Worm (Caenorhabditis elegans) whole organism, L4 larva: Measurements from ENCODE around the gene C39E6.2.

Experiments
- R02D3.7 ChIP-seq: fragments of 150-350 bp; sonication (generic microtip); optimal IDR thresholded peaks from 3 replicates; lab custom pipeline; 2014; ENCODE audit warnings: missing biosample characterization, missing genetic modification characterization
- aha-1 ChIP-seq: fragments of 150-350 bp; peaks from one replicate; lab custom pipeline; 2014; ENCODE audit warnings: missing biosample characterization, missing genetic modification characterization
- ces-1 ChIP-seq: fragments of 150-350 bp; sonication (generic microtip); optimal IDR thresholded peaks from 4 replicates; lab custom pipeline; 2014; ENCODE audit warnings: missing biosample characterization, missing genetic modification reagents, missing genetic modification characterization
- ctbp-1 ChIP-seq: fragments of 200-800 bp; sonication (Bioruptor generic); IDR thresholded peaks from 2 replicates; pipeline ENCODE4 v1.3.6; 2022; ENCODE audit warnings: missing genetic modification reagents, missing genetic modification characterization, missing compliant biosample characterization
- hlh-11 ChIP-seq: fragments of 200-800 bp; sonication (Bioruptor generic); optimal IDR thresholded peaks from 2 replicates; lab custom pipeline; 2018; ENCODE audit warnings: mild to moderate bottlenecking, missing genetic modification characterization, missing compliant biosample characterization
- hlh-30 ChIP-seq: sonication (generic microtip); optimal IDR thresholded peaks from 2 replicates; lab custom pipeline; 2017; ENCODE audit warnings: antibody characterized with exemption, mild to moderate bottlenecking, missing genetic modification characterization, missing compliant biosample characterization; ENCODE audit not compliant: insufficient read depth
- lin-13 ChIP-seq: fragments of 150-350 bp; optimal IDR thresholded peaks from 2 replicates; lab custom pipeline; 2014; ENCODE audit warnings: missing biosample characterization, missing genetic modification reagents, missing genetic modification characterization
- madf-9 ChIP-seq: fragments of 200-800 bp; sonication (Bioruptor generic); conservative IDR thresholded peaks from 2 replicates; pipeline ENCODE4 v1.3.6; 2022; ENCODE audit warnings: missing genetic modification reagents, missing genetic modification characterization, missing compliant biosample characterization
- mdl-1 ChIP-seq, 2 experiments: fragments of 150-350 bp in 1 of 2; sonication (generic microtip) in 1 of 2; optimal IDR thresholded peaks; 2 replicates each; lab custom pipeline; 2014 to 2017; ENCODE audit warnings: missing biosample characterization in 2 of 2, missing genetic modification characterization in 2 of 2
- nhr-11 ChIP-seq: fragments of 150-350 bp; optimal IDR thresholded peaks from 2 replicates; lab custom pipeline; 2014; ENCODE audit warnings: missing biosample characterization, missing genetic modification characterization
- nhr-76 ChIP-seq: fragments of 150-350 bp; optimal IDR thresholded peaks from 2 replicates; lab custom pipeline; 2014; ENCODE audit warnings: missing biosample characterization, missing genetic modification characterization
- unc-130 ChIP-seq: sonication (generic microtip); optimal IDR thresholded peaks from 2 replicates; lab custom pipeline; 2016; ENCODE audit warnings: missing genetic modification reagents, missing genetic modification characterization, missing compliant biosample characterization
- unc-62 ChIP-seq, 3 experiments: fragments of 150-350 bp in 1 of 3; sonication (generic microtip); optimal IDR thresholded peaks in 2 of 3; peaks in 1 of 3; 1 replicate in 1 of 3; 2 replicates in 2 of 3; lab custom pipeline; 2014 to 2017; ENCODE audit warnings: missing biosample characterization in 3 of 3, missing genetic modification characterization in 3 of 3, missing genetic modification reagents in 3 of 3, missing genotype in 1 of 3
- ztf-11 ChIP-seq: fragments of 150-350 bp; optimal IDR thresholded peaks from 2 replicates; lab custom pipeline; 2014; ENCODE audit warnings: missing biosample characterization, missing genetic modification characterization

ce11 chrX:4704877-4705276 is 50.0 kb downstream of the C39E6.2 start, which contains the start of gene aqp-8:
- TF ChIP-seq ztf-11 (no peak), unc-62 (GFP tag; optimal IDR thresholded peaks at IDR 0.05 in 1 of 2; lab: Kevin White, UChicago) (no peak), unc-62 (tag; optimal IDR thresholded peaks at IDR 0.05; lab: Kevin White, UChicago) (no peak), ctbp-1 (GFP tag; lab: Robert Waterston, UW) (no peak), mdl-1 (tag; optimal IDR thresholded peaks at IDR 0.05; lab: Kevin White, UChicago) (no peak), unc-130 (GFP tag; lab: Kevin White, UChicago) (no peak), aha-1 (tag; lab: Kevin White, UChicago) (no peak), hlh-11 (tag; lab: Kevin White, UChicago) (no peak), R02D3.7 (tag; lab: Kevin White, UChicago) (no peak), madf-9 (GFP tag; lab: Robert Waterston, UW) (no peak), ces-1 (no peak), nhr-76 (tag; lab: Kevin White, UChicago) (no peak), lin-13 (no peak), nhr-11 (tag; lab: Kevin White, UChicago) (no peak), hlh-30 (no peak)
